Fruit fly (Drosophila melanogaster) whole organism, embryonic: Measurements from ENCODE around the gene neb.

Source experiments
- B-H2 ChIP-seq: fragments of 200-800 bp; sonication (Bioruptor generic); optimal IDR thresholded peaks from 2 replicates; lab custom pipeline; 2018; ENCODE audit warnings: missing biosample characterization, mild to moderate bottlenecking, missing genetic modification characterization
- BEAF-32 ChIP-seq: fragments of 200-800 bp; sonication (Bioruptor generic); optimal IDR thresholded peaks from 3 replicates; lab custom pipeline; 2017; ENCODE audit warnings: missing biosample characterization, missing genetic modification characterization, mild to moderate bottlenecking, moderate library complexity, missing genetic modification reagents
- BtbVII ChIP-seq: fragments of 200-800 bp; sonication (Bioruptor generic); optimal IDR thresholded peaks from 3 replicates; lab custom pipeline; 2017; ENCODE audit warnings: missing biosample characterization, mild to moderate bottlenecking, missing genetic modification characterization
- CG10543 ChIP-seq: fragments of 200-800 bp; sonication (Bioruptor generic); optimal IDR thresholded peaks from 3 replicates; lab custom pipeline; 2017; ENCODE audit warnings: missing biosample characterization, mild to moderate bottlenecking, missing genetic modification characterization, moderate library complexity
- CG10959 ChIP-seq: fragments of 200-800 bp; sonication (Bioruptor generic); IDR thresholded peaks from 2 replicates; pipeline ENCODE4 v1.3.6; 2022; ENCODE audit warnings: missing biosample characterization, missing genetic modification characterization
- CG13775 ChIP-seq: fragments of 200-800 bp; sonication (Bioruptor generic); optimal IDR thresholded peaks from 3 replicates; lab custom pipeline; 2017; ENCODE audit warnings: missing biosample characterization, mild to moderate bottlenecking, missing genetic modification characterization
- CG14667 ChIP-seq: fragments of 200-800 bp; sonication (Bioruptor generic); IDR thresholded peaks from 2 replicates; pipeline ENCODE4 v1.3.6; 2022; ENCODE audit warnings: missing biosample characterization, missing genetic modification characterization
- CG15073 ChIP-seq: fragments of 200-800 bp; sonication (Bioruptor generic); optimal IDR thresholded peaks from 2 replicates; lab custom pipeline; 2016; ENCODE audit warnings: missing biosample characterization, missing genetic modification characterization
- CG15601 ChIP-seq: fragments of 200-800 bp; sonication (Bioruptor generic); optimal IDR thresholded peaks from 3 replicates; lab custom pipeline; 2019; ENCODE audit warnings: missing biosample characterization, mild to moderate bottlenecking, missing genetic modification characterization, moderate library complexity
- CG1647 ChIP-seq: fragments of 200-800 bp; sonication (Bioruptor generic); optimal IDR thresholded peaks from 3 replicates; lab custom pipeline; 2016; ENCODE audit warnings: missing biosample characterization, missing genetic modification characterization
- CG17568 ChIP-seq: fragments of 200-800 bp; sonication (Bioruptor generic); optimal IDR thresholded peaks from 2 replicates; lab custom pipeline; 2018; ENCODE audit warnings: missing biosample characterization, mild to moderate bottlenecking, missing genetic modification characterization, moderate library complexity
- CG17912 ChIP-seq: fragments of 200-800 bp; sonication (Bioruptor generic); optimal IDR thresholded peaks from 2 replicates; lab custom pipeline; 2018; ENCODE audit warnings: missing biosample characterization, mild to moderate bottlenecking, missing genetic modification characterization
- CG18262 ChIP-seq: fragments of 200-800 bp; optimal IDR thresholded peaks from 3 replicates; lab custom pipeline; 2019; ENCODE audit warnings: missing biosample characterization, mild to moderate bottlenecking, missing genetic modification characterization, moderate library complexity
- CG18599 ChIP-seq: fragments of 200-800 bp; sonication (Bioruptor generic); optimal IDR thresholded peaks from 3 replicates; lab custom pipeline; 2017; ENCODE audit warnings: missing biosample characterization, missing genetic modification characterization, mild to moderate bottlenecking, moderate library complexity, missing genetic modification reagents
- CG32532 ChIP-seq: fragments of 200-800 bp; sonication (Bioruptor generic); IDR thresholded peaks from 2 replicates; pipeline ENCODE4 v1.3.6; 2022; ENCODE audit warnings: missing biosample characterization, missing genetic modification characterization
- CG4617 ChIP-seq: fragments of 200-800 bp; sonication (Bioruptor generic); optimal IDR thresholded peaks from 3 replicates; lab custom pipeline; 2016; ENCODE audit warnings: missing biosample characterization, missing genetic modification characterization, borderline replicate concordance
- CG6175 ChIP-seq: fragments of 200-800 bp; sonication (Bioruptor generic); IDR thresholded peaks from 3 replicates; pipeline ENCODE4 v1.3.6; 2022; ENCODE audit warnings: missing biosample characterization, missing genetic modification characterization
- CG8281 ChIP-seq: fragments of 200-800 bp; sonication (Bioruptor generic); optimal IDR thresholded peaks from 2 replicates; lab custom pipeline; 2018; ENCODE audit warnings: missing biosample characterization, mild to moderate bottlenecking, missing genetic modification characterization, moderate library complexity
- CG8359 ChIP-seq: fragments of 200-800 bp; sonication (Bioruptor generic); optimal IDR thresholded peaks from 2 replicates; lab custom pipeline; 2017; ENCODE audit warnings: missing biosample characterization, mild to moderate bottlenecking, missing genetic modification characterization, borderline replicate concordance
- CG9932 ChIP-seq: fragments of 200-800 bp; sonication (Bioruptor generic); IDR thresholded peaks from 2 replicates; pipeline ENCODE4 v1.3.6; 2022; ENCODE audit warnings: missing biosample characterization, missing genetic modification characterization
- CHES-1-like ChIP-seq: fragments of 200-800 bp; sonication (Bioruptor generic); optimal IDR thresholded peaks from 2 replicates; lab custom pipeline; 2016; ENCODE audit warnings: missing biosample characterization, missing genetic modification characterization
- Camta ChIP-seq: fragments of 200-800 bp; sonication (Bioruptor generic); optimal IDR thresholded peaks from 2 replicates; lab custom pipeline; 2016; ENCODE audit warnings: missing biosample characterization, missing genetic modification characterization
- Hr51 ChIP-seq, 2 experiments: fragments of 200-800 bp; sonication (Bioruptor generic); optimal IDR thresholded peaks; 2 replicates in 1 of 2; 3 replicates in 1 of 2; lab custom pipeline; 2016 to 2018; ENCODE audit warnings: missing biosample characterization in 2 of 2, missing genetic modification characterization in 2 of 2, mild to moderate bottlenecking in 1 of 2, moderate library complexity in 1 of 2
- Lhr ChIP-seq: fragments of 200-800 bp; sonication (Bioruptor generic); optimal IDR thresholded peaks from 3 replicates; lab custom pipeline; 2017; ENCODE audit warnings: mild to moderate bottlenecking, missing biosample characterization, missing genetic modification reagents, missing genetic modification characterization
- Ptx1 ChIP-seq: fragments of 200-800 bp; sonication (Bioruptor generic); IDR thresholded peaks from 2 replicates; pipeline ENCODE4 v1.3.6; 2022; ENCODE audit warnings: missing biosample characterization, missing genetic modification characterization
- Sox102F ChIP-seq: fragments of 200-800 bp; sonication (Bioruptor generic); optimal IDR thresholded peaks from 2 replicates; lab custom pipeline; 2018; ENCODE audit warnings: missing biosample characterization, mild to moderate bottlenecking, missing genetic modification characterization, moderate library complexity
- Stat92E ChIP-seq, 3 experiments: fragments of >200 bp in 2 of 3; fragments of 200-800 bp in 1 of 3; sonication (Bioruptor generic) in 1 of 3; optimal IDR thresholded peaks; 2 replicates each; lab custom pipeline; 2017 to 2019; ENCODE audit warnings: missing biosample characterization in 3 of 3, missing genetic modification characterization in 3 of 3, mild to moderate bottlenecking in 1 of 3, moderate library complexity in 1 of 3
- aop ChIP-seq: fragments of 200-800 bp; sonication (Bioruptor generic); IDR thresholded peaks from 2 replicates; pipeline ENCODE4 v1.3.6; 2022; ENCODE audit warnings: missing biosample characterization, missing genetic modification characterization
- ap ChIP-seq: fragments of 200-800 bp; sonication (Bioruptor generic); IDR thresholded peaks from 2 replicates; pipeline ENCODE4 v1.3.6; 2022; ENCODE audit warnings: missing biosample characterization, missing genetic modification characterization
- cad ChIP-seq: fragments of >200 bp; optimal IDR thresholded peaks from 2 replicates; lab custom pipeline; 2017; ENCODE audit warnings: missing biosample characterization, missing genetic modification characterization
- crc ChIP-seq: fragments of 200-800 bp; sonication (Bioruptor generic); optimal IDR thresholded peaks from 2 replicates; lab custom pipeline; 2016; ENCODE audit warnings: missing biosample characterization, missing genetic modification characterization
- cwo ChIP-seq: fragments of 200-800 bp; sonication (Bioruptor generic); optimal IDR thresholded peaks from 3 replicates; lab custom pipeline; 2017; ENCODE audit warnings: missing biosample characterization, missing genetic modification characterization, mild to moderate bottlenecking, moderate library complexity, missing genetic modification reagents
- en ChIP-seq: fragments of 200-800 bp; sonication (Bioruptor generic); optimal IDR thresholded peaks from 2 replicates; lab custom pipeline; 2016; ENCODE audit warnings: missing biosample characterization, missing genetic modification characterization
- eyg ChIP-seq: fragments of 200-800 bp; sonication (Bioruptor generic); optimal IDR thresholded peaks from 3 replicates; lab custom pipeline; 2016; ENCODE audit warnings: missing biosample characterization, missing genetic modification characterization
- fd3F ChIP-seq: fragments of 200-800 bp; sonication (Bioruptor generic); optimal IDR thresholded peaks from 2 replicates; lab custom pipeline; 2018; ENCODE audit warnings: missing biosample characterization, mild to moderate bottlenecking, missing genetic modification characterization, moderate library complexity
- gro ChIP-seq: fragments of 200-800 bp; sonication (Bioruptor generic); optimal IDR thresholded peaks from 2 replicates; lab custom pipeline; 2016; ENCODE audit warnings: missing biosample characterization, missing genetic modification characterization
- kah ChIP-seq: fragments of 200-800 bp; sonication (Bioruptor generic); optimal IDR thresholded peaks from 2 replicates; lab custom pipeline; 2018; ENCODE audit warnings: missing biosample characterization, mild to moderate bottlenecking, missing genetic modification characterization
- kay ChIP-seq: fragments of 200-800 bp; sonication (Bioruptor generic); optimal IDR thresholded peaks from 2 replicates; lab custom pipeline; 2016; ENCODE audit warnings: missing biosample characterization, missing genetic modification characterization
- mld ChIP-seq: fragments of 200-800 bp; sonication (Bioruptor generic); IDR thresholded peaks from 3 replicates; pipeline ENCODE4 v1.3.6; 2022; ENCODE audit warnings: missing biosample characterization, missing genetic modification characterization; ENCODE audit not compliant: partially characterized antibody
- oc ChIP-seq: fragments of 200-800 bp; sonication (Bioruptor generic); optimal IDR thresholded peaks from 2 replicates; lab custom pipeline; 2018; ENCODE audit warnings: missing biosample characterization, mild to moderate bottlenecking, missing genetic modification characterization, moderate library complexity
- ranshi ChIP-seq: fragments of 200-800 bp; sonication (Bioruptor generic); IDR thresholded peaks from 2 replicates; pipeline ENCODE4 v1.3.6; 2022; ENCODE audit warnings: missing biosample characterization, missing genetic modification characterization
- repo ChIP-seq: fragments of 200-800 bp; sonication (Bioruptor generic); optimal IDR thresholded peaks from 2 replicates; lab custom pipeline; 2016; ENCODE audit warnings: missing biosample characterization, missing genetic modification characterization
- row ChIP-seq: fragments of 200-800 bp; sonication (Bioruptor generic); IDR thresholded peaks from 3 replicates; pipeline ENCODE4 v1.3.6; 2022; ENCODE audit warnings: missing biosample characterization, missing genetic modification characterization
- seq ChIP-seq: fragments of 200-800 bp; sonication (Bioruptor generic); IDR thresholded peaks from 2 replicates; pipeline ENCODE4 v1.3.6; 2022; ENCODE audit warnings: missing biosample characterization, missing genetic modification characterization
- shn ChIP-seq: fragments of 200-800 bp; sonication (Bioruptor generic); optimal IDR thresholded peaks from 3 replicates; lab custom pipeline; 2016; ENCODE audit warnings: missing biosample characterization, missing genetic modification characterization
- slou ChIP-seq: fragments of 200-800 bp; sonication (Bioruptor generic); optimal IDR thresholded peaks from 3 replicates; lab custom pipeline; 2016; ENCODE audit warnings: missing biosample characterization, missing genetic modification characterization
- vfl ChIP-seq: fragments of 200-800 bp; sonication (Bioruptor generic); optimal IDR thresholded peaks from 2 replicates; lab custom pipeline; 2016; ENCODE audit warnings: missing biosample characterization, missing genetic modification characterization
- wdn ChIP-seq: fragments of 200-800 bp; sonication (Bioruptor generic); IDR thresholded peaks from 2 replicates; pipeline ENCODE4 v1.3.6; 2022; ENCODE audit warnings: missing biosample characterization, missing genetic modification characterization
- wor ChIP-seq: fragments of 200-800 bp; sonication (Bioruptor generic); IDR thresholded peaks from 2 replicates; pipeline ENCODE4 v1.3.6; 2022; ENCODE audit warnings: missing biosample characterization, missing genetic modification characterization
- yki ChIP-seq: fragments of >200 bp; optimal IDR thresholded peaks from 3 replicates; lab custom pipeline; 2018
- z ChIP-seq: fragments of 200-800 bp; sonication (Bioruptor generic); IDR thresholded peaks from 3 replicates; pipeline ENCODE4 v1.3.6; 2022; ENCODE audit warnings: missing biosample characterization, missing genetic modification characterization
- zfh2 ChIP-seq: fragments of 200-800 bp; sonication (Bioruptor generic); optimal IDR thresholded peaks from 2 replicates; lab custom pipeline; 2016; ENCODE audit warnings: missing biosample characterization, missing genetic modification characterization

The neb gene

dm6 chr2L:20078880-20079279, 3.3 kb downstream of the neb start (continued):
- TF ChIP-seq cad (no peak), fd3F (GFP tag; lab: Kevin White, UChicago) (no peak), z (no peak), Stat92E (GFP tag; optimal IDR thresholded peaks at IDR 0.05; lab: Kevin White, UChicago) (no peak), Lhr (GFP tag; lab: Kevin White, UChicago) (no peak), CG6175 (GFP tag; lab: Robert Waterston, UW) (peak; percentile 50; the same call in 1 of the 3 replicates), CG8359 (no peak), aop (GFP tag; lab: Robert Waterston, UW) (no peak), cwo (GFP tag; lab: Kevin White, UChicago) (peak; percentile 54), seq (peak; percentile 49; the same call in 1 of the 2 replicates), ap (no peak), CG8281 (tag; lab: Kevin White, UChicago) (no peak), CG17568 (GFP tag; lab: Kevin White, UChicago) (no peak), wdn (GFP tag; lab: Robert Waterston, UW) (no peak), CG14667 (GFP tag; lab: Robert Waterston, UW) (no peak), eyg (GFP tag; lab: Kevin White, UChicago) (peak; percentile 50), CG18262 (tag; lab: Kevin White, UChicago) (no peak), mld (GFP tag; lab: Robert Waterston, UW) (no peak), CG32532 (no peak), Hr51 (GFP tag; optimal IDR thresholded peaks at IDR 0.05; lab: Kevin White, UChicago) (peak in 1 of 2 experiments; percentile 5), Camta (GFP tag; lab: Kevin White, UChicago) (no peak), en (GFP tag; lab: Kevin White, UChicago) (peak; percentile 12), wor (GFP tag; lab: Robert Waterston, UW) (no peak), kah (GFP tag; lab: Kevin White, UChicago) (no peak), CG9932 (GFP tag; lab: Robert Waterston, UW) (peak; percentile 53), row (GFP tag; lab: Robert Waterston, UW) (peak; percentile 58), zfh2 (GFP tag; lab: Kevin White, UChicago) (peak; percentile 71), oc (tag; lab: Kevin White, UChicago) (no peak), crc (GFP tag; lab: Kevin White, UChicago) (no peak), CG1647 (GFP tag; lab: Kevin White, UChicago) (no peak), repo (no peak), BtbVII (GFP tag; lab: Kevin White, UChicago) (peak; percentile 16), shn (no peak), gro (GFP tag; lab: Kevin White, UChicago) (no peak), Sox102F (GFP tag; lab: Kevin White, UChicago) (no peak), CHES-1-like (peak; percentile 10), BEAF-32 (GFP tag; lab: Kevin White, UChicago) (no peak), ranshi (GFP tag; lab: Robert Waterston, UW) (0 out of 2 replicates have a peak, but pooled peaks have one; percentile 38), yki (lab: Kevin White, UChicago) (no peak), CG10543 (no peak), CG15073 (no peak), Ptx1 (GFP tag; lab: Robert Waterston, UW) (peak; percentile 33; the same call in 1 of the 2 replicates), CG15601 (no peak), kay (GFP tag; lab: Kevin White, UChicago) (no peak), CG17912 (GFP tag; lab: Kevin White, UChicago) (no peak), B-H2 (GFP tag; lab: Kevin White, UChicago) (no peak), CG13775 (GFP tag; lab: Kevin White, UChicago) (peak; percentile 22), CG18599 (GFP tag; lab: Kevin White, UChicago) (peak; percentile 57), slou (GFP tag; lab: Kevin White, UChicago) (no peak), vfl (no peak), CG4617 (GFP tag; lab: Kevin White, UChicago) (no peak), CG10959 (GFP tag; lab: Robert Waterston, UW) (no peak)
